Worm (Caenorhabditis elegans) whole organism, L4 larva: ENCODE data around the gene ZK507.1.

Experiments
- F10B5.3 ChIP-seq: sonication (generic microtip); optimal IDR thresholded peaks from 2 replicates; lab custom pipeline; 2016; ENCODE audit warnings: mild to moderate bottlenecking, missing genetic modification characterization, missing compliant biosample characterization
- F26F4.8 ChIP-seq: fragments of 200-800 bp; sonication (Bioruptor generic); conservative IDR thresholded peaks from 2 replicates; pipeline ENCODE4 v1.3.6; 2022; ENCODE audit warnings: missing genetic modification characterization, missing compliant biosample characterization
- F37D6.2 ChIP-seq: sonication (generic microtip); optimal IDR thresholded peaks from 2 replicates; lab custom pipeline; 2016; ENCODE audit warnings: mild to moderate bottlenecking, missing genetic modification characterization, missing compliant biosample characterization
- T20F7.1 ChIP-seq: fragments of 200-800 bp; sonication (Bioruptor generic); optimal IDR thresholded peaks from 2 replicates; lab custom pipeline; 2018; ENCODE audit warnings: mild to moderate bottlenecking, missing genetic modification characterization, missing compliant biosample characterization
- T26A8.4 ChIP-seq: fragments of 200-800 bp; sonication (Bioruptor generic); IDR thresholded peaks from 2 replicates; pipeline ENCODE4 v1.3.6; 2022; ENCODE audit warnings: missing genetic modification characterization, missing compliant biosample characterization
- Y5F2A.4 ChIP-seq: fragments of 200-800 bp; sonication (Bioruptor generic); optimal IDR thresholded peaks from 2 replicates; lab custom pipeline; 2018; ENCODE audit warnings: mild to moderate bottlenecking, missing genetic modification characterization, missing compliant biosample characterization
- ZK546.5 ChIP-seq, 2 experiments: sonication (generic microtip); optimal IDR thresholded peaks; 2 replicates each; lab custom pipeline; 2017; ENCODE audit warnings: missing biosample characterization in 2 of 2, missing genetic modification characterization in 2 of 2
- aha-1 ChIP-seq: fragments of 150-350 bp; peaks from one replicate; lab custom pipeline; 2014; ENCODE audit warnings: missing biosample characterization, missing genetic modification characterization
- aly-2 ChIP-seq: sonication (generic microtip); optimal IDR thresholded peaks from 2 replicates; lab custom pipeline; 2018; ENCODE audit warnings: missing biosample characterization, missing genetic modification characterization
- ama-1 ChIP-seq: fragments of 150-350 bp; optimal IDR thresholded peaks from 2 replicates; lab custom pipeline; 2014; ENCODE audit warnings: inconsistent platforms, mixed read lengths
- attf-4 ChIP-seq: sonication (generic microtip); optimal IDR thresholded peaks from 3 replicates; lab custom pipeline; 2017; ENCODE audit warnings: missing biosample characterization, missing genetic modification characterization
- ctbp-1 ChIP-seq: fragments of 200-800 bp; sonication (Bioruptor generic); IDR thresholded peaks from 2 replicates; pipeline ENCODE4 v1.3.6; 2022; ENCODE audit warnings: missing genetic modification reagents, missing genetic modification characterization, missing compliant biosample characterization
- daf-12 ChIP-seq: fragments of 150-350 bp; optimal IDR thresholded peaks from 2 replicates; lab custom pipeline; 2014; ENCODE audit warnings: missing biosample characterization, missing genetic modification reagents, missing genetic modification characterization
- daf-16 ChIP-seq, 3 experiments: sonication (generic microtip); optimal IDR thresholded peaks; 2 replicates each; lab custom pipeline; 2016 to 2017; ENCODE audit warnings: missing genetic modification characterization in 3 of 3, missing genetic modification reagents in 3 of 3, mild to moderate bottlenecking in 2 of 3, missing compliant biosample characterization in 2 of 3, missing biosample characterization in 1 of 3, moderate library complexity in 1 of 3
- daf-19 ChIP-seq: fragments of 200-800 bp; sonication (Bioruptor generic); conservative IDR thresholded peaks from 2 replicates; pipeline ENCODE4 v1.3.6; 2022; ENCODE audit warnings: missing genetic modification characterization, missing compliant biosample characterization
- daf-8 ChIP-seq: fragments of 200-800 bp; sonication (Bioruptor generic); IDR thresholded peaks from 2 replicates; pipeline ENCODE4 v1.3.6; 2022; ENCODE audit warnings: missing genetic modification characterization, missing compliant biosample characterization
- dmd-6 ChIP-seq: fragments of 200-800 bp; sonication (Bioruptor generic); IDR thresholded peaks from 2 replicates; pipeline ENCODE4 v1.3.6; 2022; ENCODE audit warnings: missing genetic modification reagents, missing genetic modification characterization, missing compliant biosample characterization
- dmd-8 ChIP-seq: fragments of 200-800 bp; sonication (Bioruptor generic); IDR thresholded peaks from 2 replicates; pipeline ENCODE4 v1.3.6; 2022; ENCODE audit warnings: missing genetic modification characterization, missing compliant biosample characterization
- egl-43 ChIP-seq: fragments of 200-800 bp; sonication (Bioruptor generic); IDR thresholded peaks from 2 replicates; pipeline ENCODE4 v1.3.6; 2022; ENCODE audit warnings: missing genetic modification reagents, missing genetic modification characterization, missing compliant biosample characterization
- fos-1 ChIP-seq: fragments of 150-350 bp; optimal IDR thresholded peaks from 2 replicates; lab custom pipeline; 2014; ENCODE audit warnings: missing biosample characterization, missing genetic modification characterization
- hlh-11 ChIP-seq: fragments of 200-800 bp; sonication (Bioruptor generic); optimal IDR thresholded peaks from 2 replicates; lab custom pipeline; 2018; ENCODE audit warnings: mild to moderate bottlenecking, missing genetic modification characterization, missing compliant biosample characterization
- hlh-30 ChIP-seq: sonication (generic microtip); optimal IDR thresholded peaks from 2 replicates; lab custom pipeline; 2017; ENCODE audit warnings: antibody characterized with exemption, mild to moderate bottlenecking, missing genetic modification characterization, missing compliant biosample characterization; ENCODE audit not compliant: insufficient read depth
- hmg-1.1 ChIP-seq: fragments of 200-800 bp; sonication (Bioruptor generic); IDR thresholded peaks from 2 replicates; pipeline ENCODE4 v1.3.6; 2022; ENCODE audit warnings: missing genetic modification reagents, missing genetic modification characterization, missing compliant biosample characterization
- lin-1 ChIP-seq: fragments of 200-800 bp; sonication (Bioruptor generic); IDR thresholded peaks from 2 replicates; pipeline ENCODE4 v1.3.6; 2022; ENCODE audit warnings: missing genetic modification reagents, missing genetic modification characterization, missing compliant biosample characterization
- lin-29 ChIP-seq: fragments of 200-800 bp; sonication (Bioruptor generic); IDR thresholded peaks from 2 replicates; pipeline ENCODE4 v1.3.6; 2022; ENCODE audit warnings: missing genetic modification reagents, missing genetic modification characterization, missing compliant biosample characterization
- lin-39 ChIP-seq: fragments of 150-350 bp; optimal IDR thresholded peaks from 2 replicates; lab custom pipeline; 2014; ENCODE audit warnings: missing biosample characterization, missing genetic modification reagents, missing genetic modification characterization
- lir-3 ChIP-seq: sonication (generic microtip); optimal IDR thresholded peaks from 2 replicates; lab custom pipeline; 2016; ENCODE audit warnings: mild to moderate bottlenecking, missing genetic modification characterization, missing compliant biosample characterization
- madf-5 ChIP-seq, 2 experiments: fragments of 200-800 bp; sonication (Bioruptor generic); IDR thresholded peaks; 2 replicates each; pipeline ENCODE4 v1.3.6; 2022; ENCODE audit warnings: missing compliant biosample characterization in 2 of 2, missing genetic modification characterization in 2 of 2
- madf-9 ChIP-seq: fragments of 200-800 bp; sonication (Bioruptor generic); conservative IDR thresholded peaks from 2 replicates; pipeline ENCODE4 v1.3.6; 2022; ENCODE audit warnings: missing genetic modification reagents, missing genetic modification characterization, missing compliant biosample characterization
- mxl-3 ChIP-seq: fragments of 200-800 bp; sonication (Bioruptor generic); optimal IDR thresholded peaks from 2 replicates; lab custom pipeline; 2018; ENCODE audit warnings: mild to moderate bottlenecking, missing genetic modification characterization, missing compliant biosample characterization
- nhr-10 ChIP-seq: fragments of 150-350 bp; optimal IDR thresholded peaks from 2 replicates; lab custom pipeline; 2014; ENCODE audit warnings: missing biosample characterization, missing genetic modification characterization
- nhr-11 ChIP-seq: fragments of 150-350 bp; optimal IDR thresholded peaks from 2 replicates; lab custom pipeline; 2014; ENCODE audit warnings: missing biosample characterization, missing genetic modification characterization
- nhr-25 ChIP-seq: sonication (generic microtip); optimal IDR thresholded peaks from 2 replicates; lab custom pipeline; 2017; ENCODE audit warnings: missing genetic modification characterization, mild to moderate bottlenecking, missing compliant biosample characterization, antibody characterized with exemption, moderate library complexity, borderline replicate concordance; ENCODE audit not compliant: insufficient read depth
- nhr-48 ChIP-seq: sonication (generic microtip); optimal IDR thresholded peaks from 2 replicates; lab custom pipeline; 2016; ENCODE audit warnings: mild to moderate bottlenecking, missing genetic modification characterization, missing compliant biosample characterization
- nhr-76 ChIP-seq: fragments of 150-350 bp; optimal IDR thresholded peaks from 2 replicates; lab custom pipeline; 2014; ENCODE audit warnings: missing biosample characterization, missing genetic modification characterization
- pqm-1 ChIP-seq: sonication (generic microtip); optimal IDR thresholded peaks from 2 replicates; lab custom pipeline; 2017; ENCODE audit warnings: missing biosample characterization, missing genetic modification characterization
- rbr-2 ChIP-seq: sonication (generic microtip); optimal IDR thresholded peaks from 2 replicates; lab custom pipeline; 2016; ENCODE audit warnings: missing genotype, missing genetic modification characterization, missing compliant biosample characterization
- saeg-2 ChIP-seq: fragments of 200-800 bp; sonication (Bioruptor generic); IDR thresholded peaks from 2 replicates; pipeline ENCODE4 v1.3.6; 2022; ENCODE audit warnings: missing genetic modification reagents, missing genetic modification characterization, missing compliant biosample characterization
- snpc-1.2 ChIP-seq: fragments of 200-800 bp; sonication (Bioruptor generic); IDR thresholded peaks from 2 replicates; pipeline ENCODE4 v1.3.6; 2022; ENCODE audit warnings: missing genetic modification reagents, missing genetic modification characterization, missing compliant biosample characterization
- snpc-4 ChIP-seq: fragments of 150-350 bp; optimal IDR thresholded peaks from 2 replicates; lab custom pipeline; 2014; ENCODE audit warnings: missing biosample characterization, missing genetic modification characterization
- spr-1 ChIP-seq: sonication (generic microtip); optimal IDR thresholded peaks from 2 replicates; lab custom pipeline; 2016; ENCODE audit warnings: mild to moderate bottlenecking, missing genetic modification characterization, missing compliant biosample characterization
- tra-1 ChIP-seq: fragments of 200-800 bp; sonication (Bioruptor generic); IDR thresholded peaks from 2 replicates; pipeline ENCODE4 v1.3.6; 2022; ENCODE audit warnings: missing genetic modification reagents, missing genetic modification characterization, missing compliant biosample characterization
- unc-62 ChIP-seq, 3 experiments: fragments of 150-350 bp in 1 of 3; sonication (generic microtip); optimal IDR thresholded peaks in 2 of 3; peaks in 1 of 3; 1 replicate in 1 of 3; 2 replicates in 2 of 3; lab custom pipeline; 2014 to 2017; ENCODE audit warnings: missing biosample characterization in 3 of 3, missing genetic modification characterization in 3 of 3, missing genetic modification reagents in 3 of 3, missing genotype in 1 of 3
- ztf-7 ChIP-seq: fragments of 150-350 bp; optimal IDR thresholded peaks from 2 replicates; lab custom pipeline; 2014; ENCODE audit warnings: missing biosample characterization, missing genetic modification characterization

ZK507.1 gene

ce11 chrIII:9053740-9054252 is 47.3 kb downstream of the ZK507.1 start, which contains the start of gene R107.5 (continued):
- TF ChIP-seq aly-2 (tag; lab: Kevin White, UChicago), result no peak
- peak; percentile 97 for TF ChIP-seq tra-1 (GFP tag; lab: Robert Waterston, UW)
- TF ChIP-seq Y5F2A.4 (GFP tag; lab: Kevin White, UChicago), result peak; percentile 88
- TF ChIP-seq lin-39 (tag; lab: Kevin White, UChicago), result no peak
- no peak for TF ChIP-seq F26F4.8 (GFP tag; lab: Robert Waterston, UW)
- TF ChIP-seq nhr-11 (tag; lab: Kevin White, UChicago), result peak; percentile 93
- TF ChIP-seq ZK546.5 (tag; optimal IDR thresholded peaks at IDR 0.05; lab: Kevin White, UChicago), result no peak
- peak; percentile 88 for TF ChIP-seq nhr-25 (tag; lab: Kevin White, UChicago)
- TF ChIP-seq rbr-2, result peak; percentile 95
- peak; percentile 96 for TF ChIP-seq dmd-6 (GFP tag; lab: Robert Waterston, UW)
- peak; percentile 93 for TF ChIP-seq spr-1
- TF ChIP-seq snpc-1.2 (GFP tag; lab: Robert Waterston, UW), result peak; percentile 83
- no peak for TF ChIP-seq daf-8 (GFP tag; lab: Robert Waterston, UW)
- TF ChIP-seq daf-16 (GFP tag; optimal IDR thresholded peaks at IDR 0.05; lab: Kevin White, UChicago), result peak; percentile 54 to 93
- TF ChIP-seq daf-16 (tag; optimal IDR thresholded peaks at IDR 0.05; lab: Kevin White, UChicago), result peak; percentile 41
- TF ChIP-seq nhr-76 (tag; lab: Kevin White, UChicago), result peak; percentile 71
- TF ChIP-seq pqm-1 (tag; lab: Kevin White, UChicago), result no peak
- no peak for TF ChIP-seq attf-4
- TF ChIP-seq, all 104 proteins: peak for 78

- no peak for TF ChIP-seq nhr-25 (tag; lab: Kevin White, UChicago)
- TF ChIP-seq saeg-2, result 0 out of 2 replicates have a peak, but pooled peaks have one; percentile 56
- TF ChIP-seq ctbp-1 (GFP tag; lab: Robert Waterston, UW), result 0 out of 2 replicates have a peak, but pooled peaks have one; percentile 28
- no peak for TF ChIP-seq F10B5.3 (tag; lab: Kevin White, UChicago)
Measured at ce11 chrIII:9053263-9053662, 47.8 kb downstream of the ZK507.1 start.

ce11 chrIII:9052371-9052978 is 48.6 kb downstream of the ZK507.1 start:
- TF ChIP-seq ztf-7 (tag; lab: Kevin White, UChicago), result no peak
- no peak for TF ChIP-seq attf-4
- TF ChIP-seq unc-62 (GFP tag; optimal IDR thresholded peaks at IDR 0.05 in 1 of 2; lab: Kevin White, UChicago), result peak in 1 of 2 experiments; percentile 97
- TF ChIP-seq unc-62 (tag; optimal IDR thresholded peaks at IDR 0.05; lab: Kevin White, UChicago), result no peak
- TF ChIP-seq lin-29 (GFP tag; lab: Robert Waterston, UW), result no peak; the same call in 1 of the 2 replicates
- 0 out of 2 replicates have a peak, but pooled peaks have one; percentile 25 for TF ChIP-seq madf-9 (GFP tag; lab: Robert Waterston, UW)
- no peak for TF ChIP-seq madf-5 (GFP tag; IDR thresholded peaks at IDR 0.05; lab: Robert Waterston, UW)
- TF ChIP-seq saeg-2, result no peak
- TF ChIP-seq hmg-1.1 (GFP tag; lab: Robert Waterston, UW), result peak; percentile 82
- 0 out of 2 replicates have a peak, but pooled peaks have one; percentile 24 for TF ChIP-seq tra-1 (GFP tag; lab: Robert Waterston, UW)
- TF ChIP-seq hlh-11 (tag; lab: Kevin White, UChicago), result peak; percentile 68
- TF ChIP-seq F37D6.2 (tag; lab: Kevin White, UChicago), result no peak
- TF ChIP-seq mxl-3 (GFP tag; lab: Kevin White, UChicago), result peak; percentile 68
- no peak for TF ChIP-seq daf-19 (GFP tag; lab: Robert Waterston, UW)
- no peak for TF ChIP-seq nhr-25 (tag; lab: Kevin White, UChicago)
- TF ChIP-seq aha-1, result peak; percentile 99
- 0 out of 2 replicates have a peak, but pooled peaks have one; percentile 23 for TF ChIP-seq dmd-8 (GFP tag; lab: Robert Waterston, UW)
- no peak for TF ChIP-seq fos-1
- peak; percentile 39 for TF ChIP-seq lin-1 (GFP tag; lab: Robert Waterston, UW)
- peak; percentile 65 for TF ChIP-seq hlh-30 (tag; lab: Kevin White, UChicago)
- peak; percentile 43 for TF ChIP-seq rbr-2
- peak; percentile 20; the same call in 1 of the 2 replicates for TF ChIP-seq T26A8.4 (GFP tag; lab: Robert Waterston, UW)
- TF ChIP-seq snpc-4 (tag; lab: Kevin White, UChicago), result no peak
- TF ChIP-seq aly-2 (tag; lab: Kevin White, UChicago), result no peak
- peak; percentile 39 for TF ChIP-seq T20F7.1 (GFP tag; lab: Kevin White, UChicago)
- TF ChIP-seq ctbp-1 (GFP tag; lab: Robert Waterston, UW), result peak; percentile 78
- peak; percentile 83 for TF ChIP-seq egl-43 (GFP tag; lab: Robert Waterston, UW)
- no peak for TF ChIP-seq daf-12 (tag; lab: Kevin White, UChicago)
- no peak for TF ChIP-seq lir-3 (tag; lab: Kevin White, UChicago)
- no peak for TF ChIP-seq nhr-76 (tag; lab: Kevin White, UChicago)
- TF ChIP-seq ama-1, result no peak
- TF ChIP-seq nhr-10 (tag; lab: Kevin White, UChicago), result no peak
- no peak for TF ChIP-seq nhr-48 (tag; lab: Kevin White, UChicago)
